Fruit fly (Drosophila melanogaster) whole organism, wandering third instar larva: ENCODE results near the gene CG6470.
A peak's percentile ranks its signal among the peaks of the same experiment; 100 is the strongest.

Experiments used
- Abd-B ChIP-seq: fragments of >200 bp; optimal IDR thresholded peaks from 2 replicates; lab custom pipeline; 2017; ENCODE audit warnings: missing biosample characterization, missing genetic modification characterization
- CG9705 ChIP-seq: fragments of 200-800 bp; sonication (Bioruptor generic); optimal IDR thresholded peaks from 2 replicates; lab custom pipeline; 2018; ENCODE audit warnings: missing biosample characterization, mild to moderate bottlenecking, missing genetic modification characterization
- Dfd ChIP-seq: fragments of >200 bp; optimal IDR thresholded peaks from 2 replicates; lab custom pipeline; 2017; ENCODE audit warnings: missing biosample characterization, missing genetic modification characterization
- Dif ChIP-seq: fragments of 200-275, 200-300 bp; sonication (Bioruptor generic); optimal IDR thresholded peaks from 2 replicates; lab custom pipeline; 2018; ENCODE audit warnings: missing biosample characterization, missing genetic modification characterization; ENCODE audit not compliant: partially characterized antibody
- GATAd ChIP-seq: sonication (Bioruptor generic); optimal IDR thresholded peaks from 2 replicates; lab custom pipeline; 2016; ENCODE audit warnings: missing biosample characterization, missing genetic modification characterization
- HLH106 ChIP-seq: fragments of 200-800 bp; optimal IDR thresholded peaks from 3 replicates; lab custom pipeline; 2019; ENCODE audit warnings: missing biosample characterization, mild to moderate bottlenecking, missing genetic modification characterization, moderate library complexity
- Hnf4 ChIP-seq: fragments of 200-800 bp; sonication (Bioruptor generic); optimal IDR thresholded peaks from 2 replicates; lab custom pipeline; 2016; ENCODE audit warnings: missing biosample characterization, mild to moderate bottlenecking, missing genetic modification characterization
- Hr83 ChIP-seq: fragments of 200-300 bp; sonication (Bioruptor generic); optimal IDR thresholded peaks from 2 replicates; lab custom pipeline; 2016; ENCODE audit warnings: missing biosample characterization, mild to moderate bottlenecking, missing genetic modification characterization, moderate library complexity; ENCODE audit not compliant: poor library complexity, severe bottlenecking
- Jra ChIP-seq: sonication (Bioruptor generic); optimal IDR thresholded peaks from 2 replicates; lab custom pipeline; 2016; ENCODE audit warnings: missing biosample characterization, missing genetic modification characterization
- Mio ChIP-seq: sonication (Bioruptor generic); optimal IDR thresholded peaks from 2 replicates; lab custom pipeline; 2016; ENCODE audit warnings: missing biosample characterization, missing genetic modification characterization
- Myc ChIP-seq: fragments of >200 bp; optimal IDR thresholded peaks from 2 replicates; lab custom pipeline; 2017
- N ChIP-seq: fragments of >200 bp; optimal IDR thresholded peaks from 2 replicates; lab custom pipeline; 2018; ENCODE audit warnings: missing biosample characterization, missing external identifiers, missing genetic modification characterization
- Rel ChIP-seq, 2 experiments: fragments of 200-800 bp; sonication (Bioruptor generic) in 1 of 2; optimal IDR thresholded peaks; 2 replicates in 1 of 2; 3 replicates in 1 of 2; lab custom pipeline; 2016 to 2019; ENCODE audit warnings: mild to moderate bottlenecking in 2 of 2, missing biosample characterization in 2 of 2, missing genetic modification characterization in 2 of 2, moderate library complexity in 1 of 2
- Sp1 ChIP-seq: fragments of 200-800 bp; sonication (Bioruptor generic); optimal IDR thresholded peaks from 3 replicates; lab custom pipeline; 2019; ENCODE audit warnings: missing biosample characterization, mild to moderate bottlenecking, missing genetic modification characterization, moderate library complexity
- Vsx2 ChIP-seq: fragments of 200-300, 225-300 bp; sonication (Bioruptor generic); optimal IDR thresholded peaks from 2 replicates; lab custom pipeline; 2018; ENCODE audit warnings: missing biosample characterization, missing genetic modification characterization; ENCODE audit not compliant: partially characterized antibody
- br ChIP-seq: fragments of 200-800 bp; sonication (Bioruptor generic); optimal IDR thresholded peaks from 2 replicates; lab custom pipeline; 2016; ENCODE audit warnings: missing biosample characterization, missing genetic modification characterization
- brk ChIP-seq: fragments of 200-800 bp; sonication (Bioruptor generic); optimal IDR thresholded peaks from 2 replicates; lab custom pipeline; 2016; ENCODE audit warnings: missing biosample characterization, mild to moderate bottlenecking, missing genetic modification characterization
- dl ChIP-seq, 2 experiments: fragments of 175-275, 200-275 bp in 1 of 2; fragments of 200-275 bp in 1 of 2; sonication (Bioruptor generic); optimal IDR thresholded peaks; lab custom pipeline; 2018; ENCODE audit warnings: mild to moderate bottlenecking in 2 of 2, missing biosample characterization in 2 of 2, missing genetic modification characterization in 2 of 2, moderate library complexity in 2 of 2; ENCODE audit not compliant: partially characterized antibody in 2 of 2, insufficient read depth in 1 of 2
- dmrt93B ChIP-seq: fragments of 200-800 bp; sonication (Bioruptor generic); optimal IDR thresholded peaks from 2 replicates; lab custom pipeline; 2018; ENCODE audit warnings: missing biosample characterization, mild to moderate bottlenecking, missing genetic modification characterization
- dsf ChIP-seq: sonication (Bioruptor generic); optimal IDR thresholded peaks from 2 replicates; lab custom pipeline; 2016; ENCODE audit warnings: missing biosample characterization, missing genetic modification characterization, borderline replicate concordance
- ey ChIP-seq: fragments of 200-800 bp; sonication (Bioruptor generic); optimal IDR thresholded peaks from 2 replicates; lab custom pipeline; 2016; ENCODE audit warnings: missing biosample characterization, missing genetic modification characterization
- fru ChIP-seq: fragments of 200-800 bp; sonication (Bioruptor generic); optimal IDR thresholded peaks from 3 replicates; lab custom pipeline; 2016; ENCODE audit warnings: missing biosample characterization, mild to moderate bottlenecking, missing genetic modification characterization
- h ChIP-seq: fragments of 200-800 bp; sonication (Bioruptor generic); optimal IDR thresholded peaks from 3 replicates; lab custom pipeline; 2016; ENCODE audit warnings: missing biosample characterization, mild to moderate bottlenecking, missing genetic modification characterization
- jim ChIP-seq: fragments of 175-275, 200-325 bp; sonication (Bioruptor generic); optimal IDR thresholded peaks from 2 replicates; lab custom pipeline; 2016; ENCODE audit warnings: missing biosample characterization, mild to moderate bottlenecking, missing genetic modification characterization
- lola ChIP-seq: fragments of >200 bp; optimal IDR thresholded peaks from 2 replicates; lab custom pipeline; 2017; ENCODE audit warnings: missing biosample characterization, missing genetic modification characterization
- pan ChIP-seq: fragments of >200 bp; optimal IDR thresholded peaks from 2 replicates; lab custom pipeline; 2017
- psq ChIP-seq: fragments of 200-800 bp; sonication (Bioruptor generic); optimal IDR thresholded peaks from 3 replicates; lab custom pipeline; 2017; ENCODE audit warnings: missing biosample characterization, mild to moderate bottlenecking, missing genetic modification characterization, moderate library complexity
- rgr ChIP-seq: fragments of 200-800 bp; sonication (Bioruptor generic); optimal IDR thresholded peaks from 3 replicates; lab custom pipeline; 2016; ENCODE audit warnings: missing biosample characterization, mild to moderate bottlenecking, missing genetic modification characterization
- sage ChIP-seq: fragments of 200-800 bp; sonication (Bioruptor generic); optimal IDR thresholded peaks from 2 replicates; lab custom pipeline; 2016; ENCODE audit warnings: missing biosample characterization, mild to moderate bottlenecking, missing genetic modification characterization
- sv ChIP-seq: fragments of 200-800 bp; sonication (Bioruptor generic); optimal IDR thresholded peaks from 3 replicates; lab custom pipeline; 2016; ENCODE audit warnings: missing biosample characterization, missing genetic modification characterization
- tai ChIP-seq: sonication (Bioruptor generic); optimal IDR thresholded peaks from 2 replicates; lab custom pipeline; 2016; ENCODE audit warnings: missing biosample characterization, missing genetic modification characterization
- usp ChIP-seq: fragments of >200 bp; optimal IDR thresholded peaks from 2 replicates; lab custom pipeline; 2017; ENCODE audit warnings: missing biosample characterization, missing genetic modification characterization
- woc ChIP-seq: sonication (Bioruptor generic); optimal IDR thresholded peaks from 2 replicates; lab custom pipeline; 2016; ENCODE audit warnings: missing biosample characterization, mild to moderate bottlenecking, missing genetic modification characterization

The CG6470 gene

dm6 chrX:18506639-18507528, 7.8 kb downstream of the CG6470 start (continued):
- TF ChIP-seq Hnf4 (GFP tag; lab: Kevin White, UChicago) (peak; percentile 56), lola (GFP tag; lab: Kevin White, UChicago) (no peak), Dfd (no peak), Abd-B (GFP tag; lab: Kevin White, UChicago) (no peak), br (GFP tag; lab: Kevin White, UChicago) (peak; percentile 56), GATAd (no peak), dmrt93B (no peak), rgr (GFP tag; lab: Kevin White, UChicago) (peak; percentile 64), sage (GFP tag; lab: Kevin White, UChicago) (peak; percentile 11), Dif (GFP tag; lab: Kevin White, UChicago) (no peak), h (GFP tag; lab: Kevin White, UChicago) (peak; percentile 64), woc (GFP tag; lab: Kevin White, UChicago) (no peak), ey (GFP tag; lab: Kevin White, UChicago) (peak; percentile 48), Rel (GFP tag; optimal IDR thresholded peaks at IDR 0.05; lab: Kevin White, UChicago) (no peak), Rel (tag; optimal IDR thresholded peaks at IDR 0.05; lab: Kevin White, UChicago) (no peak)

dm6 chrX:18504948-18505597, 9.6 kb downstream of the CG6470 start, which contains the start of gene Wnt5:
Gene Wnt5, minus strand, starts transcription at chrX:18505405.
- TF ChIP-seq Abd-B (GFP tag; lab: Kevin White, UChicago) = no peak
- no peak for TF ChIP-seq Hnf4 (GFP tag; lab: Kevin White, UChicago)
- no peak for TF ChIP-seq CG9705 (GFP tag; lab: Kevin White, UChicago)
- TF ChIP-seq woc (GFP tag; lab: Kevin White, UChicago) = peak; percentile 13
- TF ChIP-seq pan (lab: Kevin White, UChicago) = no peak
- TF ChIP-seq jim (GFP tag; lab: Kevin White, UChicago) = no peak
- TF ChIP-seq psq (GFP tag; lab: Kevin White, UChicago) = no peak
- no peak for TF ChIP-seq Vsx2 (GFP tag; lab: Kevin White, UChicago)
- no peak for TF ChIP-seq Dfd
- no peak for TF ChIP-seq sv (GFP tag; lab: Kevin White, UChicago)
- TF ChIP-seq HLH106 (tag; lab: Kevin White, UChicago) = no peak
- peak; percentile 8 for TF ChIP-seq h (GFP tag; lab: Kevin White, UChicago)
- TF ChIP-seq br (GFP tag; lab: Kevin White, UChicago) = no peak
- peak; percentile 5 for TF ChIP-seq Sp1 (GFP tag; lab: Kevin White, UChicago)
- TF ChIP-seq sage (GFP tag; lab: Kevin White, UChicago) = no peak
- TF ChIP-seq fru (GFP tag; lab: Kevin White, UChicago) = no peak
- peak in 1 of 2 experiments; percentile 1 for TF ChIP-seq dl (GFP tag; optimal IDR thresholded peaks at IDR 0.05; lab: Kevin White, UChicago; ENCODE audit: insufficient read depth in 1 of 2, partially characterized antibody in 2 of 2)
- no peak for TF ChIP-seq rgr (GFP tag; lab: Kevin White, UChicago)
- no peak for TF ChIP-seq GATAd
- no peak for TF ChIP-seq Mio (GFP tag; lab: Kevin White, UChicago)
- no peak for TF ChIP-seq N
- TF ChIP-seq ey (GFP tag; lab: Kevin White, UChicago) = no peak
- TF ChIP-seq brk (GFP tag; lab: Kevin White, UChicago) = no peak
- TF ChIP-seq Jra (GFP tag; lab: Kevin White, UChicago) = no peak
- no peak for TF ChIP-seq lola (GFP tag; lab: Kevin White, UChicago)
- no peak for TF ChIP-seq usp (GFP tag; lab: Kevin White, UChicago)
- no peak for TF ChIP-seq dsf
- TF ChIP-seq tai = no peak
- TF ChIP-seq Hr83 = no peak

DNA sequence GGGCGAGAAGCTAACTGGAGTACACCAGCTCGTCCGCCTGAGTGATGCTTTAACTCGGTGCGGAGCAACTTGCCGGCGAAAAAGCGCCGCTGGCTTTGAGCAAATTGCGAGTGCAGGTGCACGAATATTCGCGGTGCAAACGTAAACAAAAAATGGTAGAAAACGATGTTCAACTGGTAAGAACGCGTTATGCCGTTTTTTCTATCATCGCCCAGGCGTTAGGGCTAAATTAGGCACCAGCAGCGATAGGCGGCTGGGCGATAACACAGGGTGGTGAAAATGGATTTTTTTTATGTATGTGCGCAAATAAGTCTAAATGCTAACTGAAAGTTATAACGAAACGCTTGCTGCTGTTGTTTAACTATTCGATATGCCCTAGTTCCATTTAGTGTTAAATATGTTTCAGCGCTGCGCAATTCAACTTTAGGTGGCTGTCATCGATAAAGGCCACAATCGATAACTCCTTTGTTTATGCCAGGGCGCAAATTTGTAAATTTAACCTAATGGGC, 14.9 kb downstream of the CG6470 start, which contains the start of the genes Pgant7 and Xrcc2:
Gene Pgant7, minus strand, starts transcription at position 308 of the 509 bp plus-strand sequence.
Gene Xrcc2, plus strand, starts transcription at position 449 of the 509 bp plus-strand sequence.
- TF ChIP-seq Dif (GFP tag; lab: Kevin White, UChicago) = no peak
- TF ChIP-seq Sp1 (GFP tag; lab: Kevin White, UChicago) = peak; percentile 1
- peak; percentile 28 for TF ChIP-seq Myc (lab: Kevin White, UChicago)
